Fruit fly (Drosophila melanogaster) S2 (cell line): ENCODE measurements around the gene CG7990.

Experiments used
- CG8478 ChIP-seq: fragments of >200 bp; optimal IDR thresholded peaks from 2 replicates; lab custom pipeline; 2018
- CTCF ChIP-seq, 2 experiments: fragments of >200 bp; optimal IDR thresholded peaks; 2 replicates each; lab custom pipeline; 2018

DNA sequence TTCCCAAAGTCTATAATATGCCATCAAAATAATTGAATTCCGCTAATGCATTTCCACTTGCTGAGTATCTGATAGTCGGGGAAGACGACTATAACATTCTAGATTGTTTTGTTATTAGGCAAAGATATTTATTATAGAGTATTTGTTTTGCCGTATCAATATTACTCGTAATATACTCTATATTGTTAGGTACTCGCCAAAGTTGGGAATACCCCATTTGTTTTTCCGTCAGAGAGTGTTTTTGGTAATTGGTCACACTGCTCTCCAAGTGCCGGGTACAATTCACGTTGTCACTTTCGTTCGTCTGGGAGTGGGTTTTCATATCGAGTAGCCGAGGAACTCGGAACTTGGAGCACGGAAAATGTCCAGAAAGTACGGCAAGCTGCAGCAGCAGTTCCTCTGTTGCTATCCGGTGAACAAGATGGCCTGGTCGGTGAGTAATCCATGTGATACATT, 41.6 kb upstream of the CG7990 start, which contains the start of gene CG7889:
- no peak for TF ChIP-seq CG8478 (lab: Kevin White, UChicago)
- TF ChIP-seq CTCF (optimal IDR thresholded peaks at IDR 0.05; lab: Kevin White, UChicago) = no peak
